Comparison of ENCODE assay signal across 7 worm cellular contexts in the genomic region with DNA sequence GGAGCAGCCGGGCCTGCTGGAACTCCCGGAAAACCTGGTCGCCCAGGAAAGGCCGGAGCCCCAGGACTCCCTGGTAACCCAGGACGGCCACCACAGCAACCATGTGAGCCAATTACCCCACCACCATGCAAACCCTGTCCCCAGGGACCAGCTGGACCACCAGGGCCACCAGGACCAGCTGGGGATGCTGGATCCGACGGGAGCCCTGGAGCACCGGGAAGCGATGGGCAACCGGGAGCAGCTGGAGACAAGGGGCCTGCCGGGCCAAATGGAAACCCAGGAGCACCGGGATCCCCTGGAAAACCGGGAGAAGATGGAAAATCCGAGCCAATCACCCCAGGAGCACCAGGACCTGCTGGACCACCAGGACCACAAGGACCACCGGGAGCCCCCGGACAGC.
TF ChIP-seq lines count a peak whose summit lies in the region.

No protein-coding gene starts in this region.

TF ChIP-seq in whole organism, L1 larva, 84 proteins besides CTCF, POLR2A, EP300 and RAD21:
- TF ChIP-seq xbp-1 (tag; optimal IDR thresholded peaks at IDR 0.05; lab: Kevin White, UChicago), result no peak
- TF ChIP-seq unc-98 (GFP tag; IDR thresholded peaks at IDR 0.05; lab: Robert Waterston, UW), result no peak
- peak; percentile 71 for TF ChIP-seq ceh-8 (GFP tag; optimal IDR thresholded peaks at IDR 0.05; lab: Kevin White, UChicago)
- TF ChIP-seq ets-5 (GFP tag; IDR thresholded peaks at IDR 0.05; lab: Robert Waterston, UW), result 0 out of 2 replicates have a peak, but pooled peaks have one; percentile 41
TF ChIP-seq in whole organism, L1 larva: peak in this region for 2.

TF ChIP-seq in whole organism, L4 larva, 104 proteins besides CTCF, POLR2A, EP300 and RAD21:
- TF ChIP-seq egl-43 (GFP tag; IDR thresholded peaks at IDR 0.05; lab: Robert Waterston, UW) (peak; percentile 50; the same call in 1 of the 2 replicates), spr-3 (GFP tag; optimal IDR thresholded peaks at IDR 0.05; lab: Kevin White, UChicago) (peak; percentile 10), madf-5 (GFP tag; IDR thresholded peaks at IDR 0.05; lab: Robert Waterston, UW) (0 out of 4 replicates have a peak, but pooled peaks of 1 of the 2 experiments have one; percentile 11), aha-1 (tag; lab: Kevin White, UChicago) (peak; percentile 19), lsy-2 (tag; optimal IDR thresholded peaks at IDR 0.05; lab: Kevin White, UChicago) (no peak), set-16 (GFP tag; IDR thresholded peaks at IDR 0.05; lab: Robert Waterston, UW) (peak; percentile 98), lin-29 (GFP tag; IDR thresholded peaks at IDR 0.05; lab: Robert Waterston, UW) (no peak), pha-4 (GFP tag; IDR thresholded peaks at IDR 0.05; lab: Robert Waterston, UW) (peak; percentile 20; the same call in 1 of the 2 replicates), pha-4 (tag; optimal IDR thresholded peaks at IDR 0.05; lab: Kevin White, UChicago) (no peak)

TF ChIP-seq in whole organism, early embryonic, 17 proteins besides CTCF, POLR2A, EP300 and RAD21:
- TF ChIP-seq hnd-1 (tag; optimal IDR thresholded peaks at IDR 0.05; lab: Kevin White, UChicago), result no peak
- TF ChIP-seq ama-1 (optimal IDR thresholded peaks at IDR 0.05; lab: Kevin White, UChicago), result no peak
- no peak for TF ChIP-seq tra-4 (tag; optimal IDR thresholded peaks at IDR 0.05; lab: Kevin White, UChicago)
- TF ChIP-seq hmg-4 (GFP tag; optimal IDR thresholded peaks at IDR 0.05; lab: Kevin White, UChicago), result peak; percentile 47
- TF ChIP-seq B0310.2 (tag; optimal IDR thresholded peaks at IDR 0.05; lab: Kevin White, UChicago), result no peak
- TF ChIP-seq ceh-13 (GFP tag; optimal IDR thresholded peaks at IDR 0.05; lab: Kevin White, UChicago), result no peak
- TF ChIP-seq hmbx-1 (tag; optimal IDR thresholded peaks at IDR 0.05; lab: Kevin White, UChicago), result no peak
- TF ChIP-seq aly-1 (tag; optimal IDR thresholded peaks at IDR 0.05; lab: Kevin White, UChicago), result peak; percentile 75
- no peak for TF ChIP-seq tbx-11 (GFP tag; IDR thresholded peaks at IDR 0.05; lab: Robert Waterston, UW)

TF ChIP-seq in whole organism, late embryonic, 69 proteins besides CTCF, POLR2A, EP300 and RAD21:
- TF ChIP-seq mec-3 (tag; optimal IDR thresholded peaks at IDR 0.05; lab: Kevin White, UChicago; ENCODE audit: borderline replicate concordance) (peak; percentile 81), F13H6.1 (tag; optimal IDR thresholded peaks at IDR 0.05; lab: Kevin White, UChicago) (no peak), pros-1 (tag; optimal IDR thresholded peaks at IDR 0.05; lab: Kevin White, UChicago) (no peak), hlh-6 (tag; optimal IDR thresholded peaks at IDR 0.05; lab: Kevin White, UChicago) (peak; percentile 60), C08G9.2 (tag; optimal IDR thresholded peaks at IDR 0.05; lab: Kevin White, UChicago) (peak; percentile 18), ceh-18 (tag; optimal IDR thresholded peaks at IDR 0.05; lab: Kevin White, UChicago) (no peak), C38D4.7 (GFP tag; optimal IDR thresholded peaks at IDR 0.05; lab: Kevin White, UChicago) (no peak), ceh-31 (tag; optimal IDR thresholded peaks at IDR 0.05; lab: Kevin White, UChicago) (peak; percentile 22), sdc-2 (tag; optimal IDR thresholded peaks at IDR 0.05; lab: Kevin White, UChicago) (peak; percentile 25), syd-9 (tag; optimal IDR thresholded peaks at IDR 0.05; lab: Kevin White, UChicago) (no peak), Y22D7AL.16 (tag; optimal IDR thresholded peaks at IDR 0.05; lab: Kevin White, UChicago) (no peak), elt-4 (tag; optimal IDR thresholded peaks at IDR 0.05; lab: Kevin White, UChicago) (peak; percentile 91), ceh-34 (tag; optimal IDR thresholded peaks at IDR 0.05; lab: Kevin White, UChicago) (peak; percentile 21), ceh-45 (GFP tag; IDR thresholded peaks at IDR 0.05; lab: Robert Waterston, UW) (no peak), ceh-19 (GFP tag; optimal IDR thresholded peaks at IDR 0.05; lab: Kevin White, UChicago) (no peak), ref-2 (tag; optimal IDR thresholded peaks at IDR 0.05; lab: Kevin White, UChicago) (no peak), ets-4 (tag; optimal IDR thresholded peaks at IDR 0.05; lab: Kevin White, UChicago) (no peak)

TF ChIP-seq in whole organism, midembryonic, 9 proteins besides CTCF, POLR2A, EP300 and RAD21:
- TF ChIP-seq tab-1 (GFP tag; IDR thresholded peaks at IDR 0.05; lab: Robert Waterston, UW) (0 out of 2 replicates have a peak, but pooled peaks have one; percentile 34), T22C8.4 (GFP tag; IDR thresholded peaks at IDR 0.05; lab: Robert Waterston, UW) (no peak), ref-1 (GFP tag; conservative IDR thresholded peaks at IDR 0.05; lab: Robert Waterston, UW) (no peak), ztf-23 (GFP tag; IDR thresholded peaks at IDR 0.05; lab: Robert Waterston, UW) (0 out of 2 replicates have a peak, but pooled peaks have one; percentile 28)
TF ChIP-seq in whole organism, midembryonic: peak in this region for 2.

TF ChIP-seq in whole organism, mixed stage, embryonic, 35 proteins besides CTCF, POLR2A, EP300 and RAD21:
- TF ChIP-seq lsy-2 (tag; optimal IDR thresholded peaks at IDR 0.05; lab: Kevin White, UChicago), result no peak
- peak; percentile 31 for TF ChIP-seq mls-2 (tag; optimal IDR thresholded peaks at IDR 0.05; lab: Kevin White, UChicago)

TF ChIP-seq in whole organism, young adult, 124 proteins besides CTCF, POLR2A, EP300 and RAD21:
- TF ChIP-seq let-526 (GFP tag; IDR thresholded peaks at IDR 0.05; lab: Robert Waterston, UW) (no peak), bed-1 (GFP tag; IDR thresholded peaks at IDR 0.05; lab: Robert Waterston, UW) (no peak), attf-5 (GFP tag; optimal IDR thresholded peaks at IDR 0.05; lab: Kevin White, UChicago) (no peak), F55B11.4 (tag; optimal IDR thresholded peaks at IDR 0.05; lab: Kevin White, UChicago; ENCODE audit: borderline replicate concordance, insufficient read depth) (no peak), Y95B8A.8 (GFP tag; IDR thresholded peaks at IDR 0.05; lab: Robert Waterston, UW) (no peak), dpl-1 (GFP tag; optimal IDR thresholded peaks at IDR 0.05; lab: Kevin White, UChicago) (no peak), T26A5.8 (tag; optimal IDR thresholded peaks at IDR 0.05; lab: Kevin White, UChicago) (no peak), tbp1 (GFP tag; optimal IDR thresholded peaks at IDR 0.05; lab: Kevin White, UChicago) (no peak), zfh-2 (GFP tag; conservative IDR thresholded peaks at IDR 0.05; lab: Robert Waterston, UW) (peak; percentile 96), egrh-3 (GFP tag; IDR thresholded peaks at IDR 0.05; lab: Robert Waterston, UW) (peak; percentile 96), die-1 (tag; optimal IDR thresholded peaks at IDR 0.05; lab: Kevin White, UChicago) (no peak), attf-3 (GFP tag; conservative IDR thresholded peaks at IDR 0.05; lab: Robert Waterston, UW) (no peak), hlh-26 (GFP tag; conservative IDR thresholded peaks at IDR 0.05; lab: Robert Waterston, UW) (0 out of 2 replicates have a peak, but pooled peaks have one; percentile 23), F57C9.4 (tag; optimal IDR thresholded peaks at IDR 0.05; lab: Kevin White, UChicago) (no peak), pha-4 (tag; optimal IDR thresholded peaks at IDR 0.05; lab: Kevin White, UChicago) (no peak), ztf-26 (tag; optimal IDR thresholded peaks at IDR 0.05; lab: Kevin White, UChicago) (no peak), lag-1 (GFP tag; IDR thresholded peaks at IDR 0.05; lab: Robert Waterston, UW) (no peak), lin-26 (GFP tag; IDR thresholded peaks at IDR 0.05; lab: Robert Waterston, UW) (0 out of 2 replicates have a peak, but pooled peaks have one; percentile 20), rcor-1 (GFP tag; IDR thresholded peaks at IDR 0.05; lab: Robert Waterston, UW) (no peak), lin-35 (GFP tag; optimal IDR thresholded peaks at IDR 0.05; lab: Kevin White, UChicago) (no peak), D2030.7 (GFP tag; IDR thresholded peaks at IDR 0.05; lab: Robert Waterston, UW) (no peak), egl-44 (GFP tag; IDR thresholded peaks at IDR 0.05; lab: Robert Waterston, UW) (no peak), ztf-3 (GFP tag; optimal IDR thresholded peaks at IDR 0.05; lab: Kevin White, UChicago) (no peak), ztf-28 (GFP tag; IDR thresholded peaks at IDR 0.05; lab: Robert Waterston, UW) (no peak), tlf-1 (GFP tag; optimal IDR thresholded peaks at IDR 0.05; lab: Kevin White, UChicago) (no peak), hsf-1 (GFP tag; IDR thresholded peaks at IDR 0.05; lab: Robert Waterston, UW) (no peak), sptf-2 (GFP tag; optimal IDR thresholded peaks at IDR 0.05; lab: Kevin White, UChicago) (peak; percentile 29), C06A6.2 (GFP tag; conservative IDR thresholded peaks at IDR 0.05; lab: Robert Waterston, UW) (no peak), nhr-179 (tag; optimal IDR thresholded peaks at IDR 0.05; lab: Kevin White, UChicago) (no peak), rec-8 (tag; optimal IDR thresholded peaks at IDR 0.05; lab: Kevin White, UChicago) (no peak), mcd-1 (GFP tag; IDR thresholded peaks at IDR 0.05; lab: Robert Waterston, UW) (peak; percentile 29; the same call in 1 of the 2 replicates), pbrm-1 (GFP tag; IDR thresholded peaks at IDR 0.05; lab: Robert Waterston, UW) (no peak), aptf-2 (GFP tag; conservative IDR thresholded peaks at IDR 0.05; lab: Robert Waterston, UW) (no peak), fkh-3 (tag; optimal IDR thresholded peaks at IDR 0.05; lab: Kevin White, UChicago) (peak; percentile 15), aptf-3 (GFP tag; IDR thresholded peaks at IDR 0.05; lab: Robert Waterston, UW) (0 out of 2 replicates have a peak, but pooled peaks have one; percentile 57), ztf-22 (GFP tag; optimal IDR thresholded peaks at IDR 0.05; lab: Kevin White, UChicago) (no peak), F23B12.7 (tag; optimal IDR thresholded peaks at IDR 0.05; lab: Kevin White, UChicago; ENCODE audit: insufficient read depth) (no peak), zim-3 (tag; optimal IDR thresholded peaks at IDR 0.05; lab: Kevin White, UChicago) (no peak)
